Worm (Caenorhabditis elegans): ENCODE data around the gene K04D7.6.

Gene K04D7.6

DNA sequence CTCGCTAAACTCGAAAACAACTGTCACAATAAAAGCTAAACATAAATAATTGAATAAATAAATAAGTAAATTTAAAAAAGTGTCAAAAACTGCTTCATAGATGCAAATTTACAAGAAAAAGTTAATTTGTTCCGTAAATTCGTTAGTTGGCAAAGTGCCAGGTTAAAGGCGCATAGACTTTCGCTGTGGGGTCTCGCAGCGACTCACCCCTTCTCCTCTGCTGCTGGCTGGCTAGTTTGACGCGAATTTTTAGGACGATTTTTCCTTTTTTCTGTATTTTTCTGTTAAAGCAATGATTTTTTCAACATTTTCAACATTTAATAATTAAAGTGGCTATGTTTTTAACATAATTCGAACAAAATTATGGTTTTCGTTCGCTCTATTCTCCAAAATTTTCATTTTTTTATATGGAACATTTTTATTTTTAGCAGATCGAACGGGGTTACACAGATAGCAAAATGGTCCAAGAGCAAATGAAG, 29.8 kb downstream of the K04D7.6 start, which contains the start of gene rack-1 (continued):
- TF ChIP-seq pqm-1 (tag; optimal IDR thresholded peaks at IDR 0.05) (no peak), mep-1 (tag; optimal IDR thresholded peaks at IDR 0.05) (peak; percentile 64), unc-30 (tag; optimal IDR thresholded peaks at IDR 0.05) (no peak), lin-15B (tag; optimal IDR thresholded peaks at IDR 0.05) (peak; percentile 31), pag-3 (tag; optimal IDR thresholded peaks at IDR 0.05; ENCODE audit: borderline replicate concordance, insufficient read depth) (no peak), lsy-2 (tag; optimal IDR thresholded peaks at IDR 0.05) (peak; percentile 67 to 84), alr-1 (tag; optimal IDR thresholded peaks at IDR 0.05; ENCODE audit: borderline replicate concordance) (no peak), nhr-11 (tag; optimal IDR thresholded peaks at IDR 0.05) (no peak), nhr-19 (GFP tag; conservative IDR thresholded peaks at IDR 0.05) (peak; percentile 29; the same call in 1 of the 2 replicates), elt-3 (tag; optimal IDR thresholded peaks at IDR 0.05) (peak in 1 of 6 experiments; percentile 51), efl-3 (GFP tag; optimal IDR thresholded peaks at IDR 0.05) (no peak), swsn-7 (tag; optimal IDR thresholded peaks at IDR 0.05) (peak; percentile 50), xbp-1 (tag; optimal IDR thresholded peaks at IDR 0.05) (peak; percentile 59), elt-2 (tag; optimal IDR thresholded peaks at IDR 0.05) (peak; percentile 19), lin-13 (GFP tag; optimal IDR thresholded peaks at IDR 0.05) (no peak), lin-35 (GFP tag; optimal IDR thresholded peaks at IDR 0.05) (peak; percentile 66 to 70), lin-14 (GFP tag; optimal IDR thresholded peaks at IDR 0.05) (peak; percentile 71), fkh-4 (tag; optimal IDR thresholded peaks at IDR 0.05; ENCODE audit: borderline replicate concordance) (no peak), egl-13 (tag; optimal IDR thresholded peaks at IDR 0.05) (no peak), nhr-84 (tag; optimal IDR thresholded peaks at IDR 0.05) (no peak), snu-23 (GFP tag; optimal IDR thresholded peaks at IDR 0.05) (peak; percentile 68), snpc-4 (tag; optimal IDR thresholded peaks at IDR 0.05) (peak; percentile 15), ceh-82 (tag; optimal IDR thresholded peaks at IDR 0.05) (peak in 2 of 3 experiments; percentile 32 to 75), dpl-1 (GFP tag; optimal IDR thresholded peaks at IDR 0.05) (peak; percentile 48 to 71 (median 52)), fos-1 (tag; optimal IDR thresholded peaks at IDR 0.05) (no peak), dsc-1 (tag; optimal IDR thresholded peaks at IDR 0.05) (peak; percentile 35), isw-1 (GFP tag; IDR thresholded peaks at IDR 0.05) (peak; percentile 7; the same call in 1 of the 2 replicates), skn-1 (tag; optimal IDR thresholded peaks at IDR 0.05) (peak; percentile 26), mdl-1 (tag; optimal IDR thresholded peaks at IDR 0.05) (peak in 1 of 2 experiments; percentile 38), sptf-1 (tag; optimal IDR thresholded peaks at IDR 0.05) (no peak), efl-1 (optimal IDR thresholded peaks at IDR 0.05) (peak; percentile 68 to 72), efl-1 (GFP tag; optimal IDR thresholded peaks at IDR 0.05 in 1 of 2) (peak; percentile 65 to 93), F16B12.6 (tag; optimal IDR thresholded peaks at IDR 0.05) (peak; percentile 39), aly-2 (tag; optimal IDR thresholded peaks at IDR 0.05) (no peak), tbx-2 (tag; optimal IDR thresholded peaks at IDR 0.05) (peak; percentile 47), fkh-8 (tag; optimal IDR thresholded peaks at IDR 0.05) (peak; percentile 58), blmp-1 (tag; optimal IDR thresholded peaks at IDR 0.05) (peak; percentile 47), nhr-71 (tag; optimal IDR thresholded peaks at IDR 0.05) (peak; percentile 74), ceh-90 (tag; optimal IDR thresholded peaks at IDR 0.05) (no peak), zag-1 (tag; optimal IDR thresholded peaks at IDR 0.05) (no peak), C16A3.4 (tag; optimal IDR thresholded peaks at IDR 0.05) (peak; percentile 60), tlp-1 (tag; optimal IDR thresholded peaks at IDR 0.05) (no peak), nhr-20 (tag; optimal IDR thresholded peaks at IDR 0.05) (peak; percentile 65), jun-1 (tag; optimal IDR thresholded peaks at IDR 0.05) (peak; percentile 41)

Data from whole organism, L1 larva.